Worm (Caenorhabditis elegans) whole organism, late embryonic: Measurements from ENCODE around the gene cyn-2.
A peak's percentile ranks its signal among the peaks of the same experiment; 100 is the strongest.

Experiments used
- Y22D7AL.16 ChIP-seq: sonication (generic microtip); optimal IDR thresholded peaks from 2 replicates; lab custom pipeline; 2016; ENCODE audit warnings: missing genetic modification characterization, missing compliant biosample characterization
- ama-1 ChIP-seq: fragments of 150-350 bp; optimal IDR thresholded peaks from 2 replicates; lab custom pipeline; 2014
- elt-2 ChIP-seq: sonication (generic microtip); optimal IDR thresholded peaks from 2 replicates; lab custom pipeline; 2016; ENCODE audit warnings: missing genetic modification reagents, missing genetic modification characterization, missing compliant biosample characterization
- fkh-10 ChIP-seq: fragments of 150-350 bp; optimal IDR thresholded peaks from 2 replicates; lab custom pipeline; 2014; ENCODE audit warnings: missing biosample characterization, missing genetic modification reagents, missing genetic modification characterization
- hlh-15 ChIP-seq: sonication (generic microtip); optimal IDR thresholded peaks from 2 replicates; lab custom pipeline; 2016; ENCODE audit warnings: missing genetic modification characterization, missing compliant biosample characterization
- pag-3 ChIP-seq: sonication (generic microtip); optimal IDR thresholded peaks from 2 replicates; lab custom pipeline; 2016; ENCODE audit warnings: missing compliant biosample characterization, missing genetic modification characterization, borderline replicate concordance
- pha-2 ChIP-seq: sonication (generic microtip); optimal IDR thresholded peaks from 2 replicates; lab custom pipeline; 2017; ENCODE audit warnings: mild to moderate bottlenecking, missing genetic modification characterization, missing compliant biosample characterization
- pqm-1 ChIP-seq: sonication (generic microtip); optimal IDR thresholded peaks from 2 replicates; lab custom pipeline; 2016; ENCODE audit warnings: missing genetic modification characterization, missing compliant biosample characterization
- tbx-2 ChIP-seq: sonication (generic microtip); optimal IDR thresholded peaks from 2 replicates; lab custom pipeline; 2016; ENCODE audit warnings: missing genetic modification characterization, missing compliant biosample characterization
- unc-55 ChIP-seq: sonication (generic microtip); optimal IDR thresholded peaks from 2 replicates; lab custom pipeline; 2017; ENCODE audit warnings: missing biosample characterization, missing genetic modification reagents, missing genetic modification characterization

DNA sequence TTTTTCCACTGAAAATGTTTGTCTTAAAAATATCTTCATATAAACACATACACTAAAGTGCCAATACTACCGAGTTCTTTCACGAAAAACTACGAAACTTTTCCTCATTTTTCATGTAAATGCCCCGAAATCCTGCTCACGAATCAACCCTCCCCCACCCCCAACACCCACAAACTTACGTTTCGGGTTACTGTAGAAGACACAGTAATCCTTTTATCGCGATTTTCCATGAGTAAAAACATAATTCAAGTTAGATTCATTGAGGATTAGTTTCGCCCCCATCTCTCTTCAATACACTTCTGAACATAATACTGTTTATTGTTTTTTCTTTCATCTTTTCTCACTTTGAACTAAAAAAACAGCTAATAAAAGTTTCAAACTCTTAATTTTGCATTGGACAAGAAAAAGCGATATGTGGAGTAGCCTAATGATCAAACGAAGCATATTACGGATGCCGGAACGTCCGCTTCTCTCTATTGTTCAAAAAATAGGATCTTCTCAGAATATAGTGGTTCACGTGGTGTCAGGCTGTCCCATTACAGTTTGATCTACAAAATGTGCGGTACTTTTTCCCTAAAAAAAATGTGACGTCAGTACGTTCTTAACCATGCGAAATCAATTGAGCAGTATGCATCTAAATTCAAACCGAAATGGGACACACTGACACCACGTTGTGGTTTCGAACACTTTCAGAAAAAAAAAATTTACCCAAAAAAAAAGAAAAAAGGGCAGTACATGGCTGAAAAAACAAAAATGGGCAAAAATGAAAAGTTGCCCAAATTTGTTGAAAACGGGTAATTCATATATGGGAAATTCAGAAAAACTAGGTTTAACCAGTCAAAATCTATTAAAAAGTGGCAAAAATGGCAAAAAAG, 31.8 kb downstream of the cyn-2 start:
- TF ChIP-seq hlh-15 (tag; lab: Kevin White, UChicago) (no peak), Y22D7AL.16 (tag; lab: Kevin White, UChicago) (no peak), tbx-2 (tag; lab: Kevin White, UChicago) (no peak), pag-3 (tag; lab: Kevin White, UChicago) (no peak), pha-2 (tag; lab: Kevin White, UChicago) (peak; percentile 2), ama-1 (lab: Kevin White, UChicago) (no peak), unc-55 (GFP tag; lab: Kevin White, UChicago) (no peak), elt-2 (no peak), pqm-1 (tag; lab: Kevin White, UChicago) (no peak), fkh-10 (GFP tag; lab: Kevin White, UChicago) (no peak)
